Worm (Caenorhabditis elegans) whole organism, L4 larva: ENCODE measurements around the gene ucp-4.

Experiments used
- D1046.2 ChIP-seq: fragments of 200-800 bp; sonication (Bioruptor generic); IDR thresholded peaks from 2 replicates; pipeline ENCODE4 v1.3.6; 2022; ENCODE audit warnings: missing genetic modification characterization, missing compliant biosample characterization
- F44E2.7 ChIP-seq: fragments of 200-800 bp; sonication (Bioruptor generic); IDR thresholded peaks from 2 replicates; pipeline ENCODE4 v2.1.2; 2022; ENCODE audit warnings: missing genetic modification characterization, missing compliant biosample characterization
- Y105C5A.15 ChIP-seq: fragments of 200-800 bp; sonication (Bioruptor generic); IDR thresholded peaks from 2 replicates; pipeline ENCODE4 v1.3.6; 2022; ENCODE audit warnings: missing genetic modification characterization, missing compliant biosample characterization
- ZK546.5 ChIP-seq, 2 experiments: sonication (generic microtip); optimal IDR thresholded peaks; 2 replicates each; lab custom pipeline; 2017; ENCODE audit warnings: missing biosample characterization in 2 of 2, missing genetic modification characterization in 2 of 2
- ceh-20 ChIP-seq: fragments of 200-800 bp; sonication (Bioruptor generic); IDR thresholded peaks from 2 replicates; pipeline ENCODE4 v1.3.6; 2022; ENCODE audit warnings: missing genetic modification reagents, missing genetic modification characterization, missing compliant biosample characterization
- ceh-28 ChIP-seq: fragments of 150-350 bp; optimal IDR thresholded peaks from 2 replicates; lab custom pipeline; 2014; ENCODE audit warnings: missing biosample characterization, missing genetic modification reagents, missing genetic modification characterization
- cey-2 ChIP-seq: sonication (generic microtip); optimal IDR thresholded peaks from 3 replicates; lab custom pipeline; 2017; ENCODE audit warnings: missing genetic modification characterization, mild to moderate bottlenecking, missing compliant biosample characterization, antibody characterized with exemption, borderline replicate concordance; ENCODE audit not compliant: insufficient read depth
- ctbp-1 ChIP-seq: fragments of 200-800 bp; sonication (Bioruptor generic); IDR thresholded peaks from 2 replicates; pipeline ENCODE4 v1.3.6; 2022; ENCODE audit warnings: missing genetic modification reagents, missing genetic modification characterization, missing compliant biosample characterization
- daf-12 ChIP-seq: fragments of 150-350 bp; optimal IDR thresholded peaks from 2 replicates; lab custom pipeline; 2014; ENCODE audit warnings: missing biosample characterization, missing genetic modification reagents, missing genetic modification characterization
- daf-16 ChIP-seq, 3 experiments: sonication (generic microtip); optimal IDR thresholded peaks; 2 replicates each; lab custom pipeline; 2016 to 2017; ENCODE audit warnings: missing genetic modification characterization in 3 of 3, missing genetic modification reagents in 3 of 3, mild to moderate bottlenecking in 2 of 3, missing compliant biosample characterization in 2 of 3, missing biosample characterization in 1 of 3, moderate library complexity in 1 of 3
- daf-19 ChIP-seq: fragments of 200-800 bp; sonication (Bioruptor generic); conservative IDR thresholded peaks from 2 replicates; pipeline ENCODE4 v1.3.6; 2022; ENCODE audit warnings: missing genetic modification characterization, missing compliant biosample characterization
- dve-1 ChIP-seq: sonication (generic microtip); optimal IDR thresholded peaks from 2 replicates; lab custom pipeline; 2017; ENCODE audit warnings: antibody characterized with exemption, mild to moderate bottlenecking, missing genetic modification characterization, missing compliant biosample characterization; ENCODE audit not compliant: insufficient read depth
- egl-27 ChIP-seq: sonication (generic microtip); optimal IDR thresholded peaks from 3 replicates; lab custom pipeline; 2017; ENCODE audit warnings: missing biosample characterization, missing genetic modification reagents, missing genetic modification characterization
- egl-43 ChIP-seq: fragments of 200-800 bp; sonication (Bioruptor generic); IDR thresholded peaks from 2 replicates; pipeline ENCODE4 v1.3.6; 2022; ENCODE audit warnings: missing genetic modification reagents, missing genetic modification characterization, missing compliant biosample characterization
- hif-1 ChIP-seq, 2 experiments: sonication (generic microtip); optimal IDR thresholded peaks; 2 replicates each; lab custom pipeline; 2016 to 2017; ENCODE audit warnings: missing compliant biosample characterization in 2 of 2, missing genetic modification characterization in 2 of 2, missing genetic modification reagents in 2 of 2, missing genotype in 2 of 2, mild to moderate bottlenecking in 1 of 2
- hmg-1.1 ChIP-seq: fragments of 200-800 bp; sonication (Bioruptor generic); IDR thresholded peaks from 2 replicates; pipeline ENCODE4 v1.3.6; 2022; ENCODE audit warnings: missing genetic modification reagents, missing genetic modification characterization, missing compliant biosample characterization
- jun-1 ChIP-seq: fragments of 150-350 bp; optimal IDR thresholded peaks from 2 replicates; lab custom pipeline; 2014; ENCODE audit warnings: missing biosample characterization, missing genetic modification reagents, missing genetic modification characterization
- lin-13 ChIP-seq: fragments of 150-350 bp; optimal IDR thresholded peaks from 2 replicates; lab custom pipeline; 2014; ENCODE audit warnings: missing biosample characterization, missing genetic modification reagents, missing genetic modification characterization
- lin-29 ChIP-seq: fragments of 200-800 bp; sonication (Bioruptor generic); IDR thresholded peaks from 2 replicates; pipeline ENCODE4 v1.3.6; 2022; ENCODE audit warnings: missing genetic modification reagents, missing genetic modification characterization, missing compliant biosample characterization
- lin-38 ChIP-seq: fragments of 200-800 bp; sonication (Bioruptor generic); IDR thresholded peaks from 2 replicates; pipeline ENCODE4 v1.3.6; 2022; ENCODE audit warnings: missing genetic modification reagents, missing genetic modification characterization, missing compliant biosample characterization
- mdt-29 ChIP-seq: fragments of 200-800 bp; sonication (Bioruptor generic); IDR thresholded peaks from 2 replicates; pipeline ENCODE4 v1.3.6; 2022; ENCODE audit warnings: missing genetic modification reagents, missing genetic modification characterization, missing compliant biosample characterization
- nhr-10 ChIP-seq: fragments of 150-350 bp; optimal IDR thresholded peaks from 2 replicates; lab custom pipeline; 2014; ENCODE audit warnings: missing biosample characterization, missing genetic modification characterization
- nhr-111 ChIP-seq: fragments of 200-800 bp; sonication (Bioruptor generic); optimal IDR thresholded peaks from 2 replicates; lab custom pipeline; 2018; ENCODE audit warnings: mild to moderate bottlenecking, missing genetic modification characterization, missing compliant biosample characterization
- nhr-25 ChIP-seq: sonication (generic microtip); optimal IDR thresholded peaks from 2 replicates; lab custom pipeline; 2017; ENCODE audit warnings: missing genetic modification characterization, mild to moderate bottlenecking, missing compliant biosample characterization, antibody characterized with exemption, moderate library complexity, borderline replicate concordance; ENCODE audit not compliant: insufficient read depth
- nhr-28 ChIP-seq: fragments of 150-350 bp; optimal IDR thresholded peaks from 2 replicates; lab custom pipeline; 2014; ENCODE audit warnings: missing biosample characterization, missing genetic modification characterization
- nhr-41 ChIP-seq: fragments of 200-800 bp; sonication (Bioruptor generic); IDR thresholded peaks from 2 replicates; pipeline ENCODE4 v1.3.6; 2022; ENCODE audit warnings: missing genetic modification reagents, missing genetic modification characterization, missing compliant biosample characterization
- nhr-48 ChIP-seq: sonication (generic microtip); optimal IDR thresholded peaks from 2 replicates; lab custom pipeline; 2016; ENCODE audit warnings: mild to moderate bottlenecking, missing genetic modification characterization, missing compliant biosample characterization
- nhr-76 ChIP-seq: fragments of 150-350 bp; optimal IDR thresholded peaks from 2 replicates; lab custom pipeline; 2014; ENCODE audit warnings: missing biosample characterization, missing genetic modification characterization
- php-3 ChIP-seq: fragments of 200-800 bp; sonication (Bioruptor generic); IDR thresholded peaks from 2 replicates; pipeline ENCODE4 v1.3.6; 2022; ENCODE audit warnings: missing genetic modification reagents, missing genetic modification characterization, missing compliant biosample characterization
- sdz-12 ChIP-seq: fragments of 200-800 bp; sonication (Bioruptor generic); optimal IDR thresholded peaks from 2 replicates; lab custom pipeline; 2018; ENCODE audit warnings: mild to moderate bottlenecking, missing genetic modification characterization, missing compliant biosample characterization
- skn-1 ChIP-seq: fragments of 150-350 bp; optimal IDR thresholded peaks from 2 replicates; lab custom pipeline; 2014; ENCODE audit warnings: missing biosample characterization, missing genetic modification characterization
- spr-3 ChIP-seq: fragments of 200-800 bp; sonication (Bioruptor generic); optimal IDR thresholded peaks from 2 replicates; lab custom pipeline; 2018; ENCODE audit warnings: mild to moderate bottlenecking, missing genetic modification characterization, missing compliant biosample characterization
- tag-97 ChIP-seq: fragments of 200-800 bp; sonication (Bioruptor generic); IDR thresholded peaks from 2 replicates; pipeline ENCODE4 v1.3.6; 2022; ENCODE audit warnings: missing genetic modification characterization, missing compliant biosample characterization
- tra-1 ChIP-seq: fragments of 200-800 bp; sonication (Bioruptor generic); IDR thresholded peaks from 2 replicates; pipeline ENCODE4 v1.3.6; 2022; ENCODE audit warnings: missing genetic modification reagents, missing genetic modification characterization, missing compliant biosample characterization
- unc-39 ChIP-seq: sonication (generic microtip); optimal IDR thresholded peaks from 2 replicates; lab custom pipeline; 2017; ENCODE audit warnings: missing biosample characterization, missing genetic modification characterization
- zfp-3 ChIP-seq: fragments of 200-800 bp; sonication (Bioruptor generic); conservative IDR thresholded peaks from 2 replicates; pipeline ENCODE4 v1.3.6; 2022; ENCODE audit warnings: missing genetic modification reagents, missing genetic modification characterization, missing compliant biosample characterization
- zip-11 ChIP-seq: fragments of 200-800 bp; sonication (Bioruptor generic); IDR thresholded peaks from 2 replicates; pipeline ENCODE4 v1.3.6; 2022; ENCODE audit warnings: missing genetic modification characterization, missing compliant biosample characterization
- zip-2 ChIP-seq: fragments of 150-350 bp; optimal IDR thresholded peaks from 2 replicates; lab custom pipeline; 2014; ENCODE audit warnings: missing biosample characterization, missing genetic modification characterization
- ztf-7 ChIP-seq: fragments of 150-350 bp; optimal IDR thresholded peaks from 2 replicates; lab custom pipeline; 2014; ENCODE audit warnings: missing biosample characterization, missing genetic modification characterization

The ucp-4 gene

ce11 chrV:9343629-9344624, 9.8 kb downstream of the ucp-4 start, which contains the start of gene tos-1 (continued):
- peak; percentile 98 for TF ChIP-seq tra-1 (GFP tag; lab: Robert Waterston, UW)
- peak; percentile 79; the same call in 1 of the 2 replicates for TF ChIP-seq nhr-41
- TF ChIP-seq hmg-1.1 (GFP tag; lab: Robert Waterston, UW), result peak; percentile 98
- TF ChIP-seq Y105C5A.15 (GFP tag; lab: Robert Waterston, UW), result no peak
- peak; percentile 65 for TF ChIP-seq nhr-76
- TF ChIP-seq hif-1 (tag; optimal IDR thresholded peaks at IDR 0.05; lab: Kevin White, UChicago), result peak; percentile 92 to 96
- peak; percentile 68 to 95 for TF ChIP-seq daf-16 (GFP tag; optimal IDR thresholded peaks at IDR 0.05; lab: Kevin White, UChicago)
- peak; percentile 74 for TF ChIP-seq daf-16 (tag; optimal IDR thresholded peaks at IDR 0.05; lab: Kevin White, UChicago)
- TF ChIP-seq tag-97, result no peak
- peak; percentile 94 for TF ChIP-seq jun-1 (tag; lab: Kevin White, UChicago)
- no peak for TF ChIP-seq egl-27 (tag; lab: Kevin White, UChicago)
- TF ChIP-seq nhr-25, result peak; percentile 96
- TF ChIP-seq F44E2.7, result no peak
- TF ChIP-seq zfp-3 (GFP tag; lab: Robert Waterston, UW), result peak; percentile 98
- TF ChIP-seq sdz-12, result peak; percentile 51
- TF ChIP-seq spr-3 (GFP tag; lab: Kevin White, UChicago), result peak; percentile 85
- peak in 1 of 2 experiments; percentile 56 for TF ChIP-seq ZK546.5 (tag; optimal IDR thresholded peaks at IDR 0.05; lab: Kevin White, UChicago)
- TF ChIP-seq zip-2 (tag; lab: Kevin White, UChicago), result peak; percentile 28
- peak; percentile 100 for TF ChIP-seq ceh-20 (GFP tag; lab: Robert Waterston, UW)
- peak; percentile 94 for TF ChIP-seq nhr-10 (tag; lab: Kevin White, UChicago)
- peak; percentile 97 for TF ChIP-seq ctbp-1 (GFP tag; lab: Robert Waterston, UW)
- TF ChIP-seq php-3 (GFP tag; lab: Robert Waterston, UW), result peak; percentile 94
- peak; percentile 63 for TF ChIP-seq unc-39 (tag; lab: Kevin White, UChicago)
- peak; percentile 87 for TF ChIP-seq daf-19 (GFP tag; lab: Robert Waterston, UW)
- peak; percentile 91 for TF ChIP-seq lin-29 (GFP tag; lab: Robert Waterston, UW)
- TF ChIP-seq D1046.2 (GFP tag; lab: Robert Waterston, UW), result peak; percentile 90; the same call in 1 of the 2 replicates
- TF ChIP-seq ceh-28 (tag; lab: Kevin White, UChicago), result peak; percentile 84
- TF ChIP-seq lin-38 (GFP tag; lab: Robert Waterston, UW), result peak; percentile 84
- no peak for TF ChIP-seq zip-11 (GFP tag; lab: Robert Waterston, UW)
- no peak for TF ChIP-seq egl-43 (GFP tag; lab: Robert Waterston, UW)
- no peak for TF ChIP-seq daf-12 (tag; lab: Kevin White, UChicago)
- TF ChIP-seq dve-1, result peak; percentile 95
- no peak for TF ChIP-seq nhr-111 (GFP tag; lab: Kevin White, UChicago)
- TF ChIP-seq cey-2 (tag; lab: Kevin White, UChicago), result peak; percentile 43
- no peak for TF ChIP-seq skn-1 (tag; lab: Kevin White, UChicago)
- peak; percentile 98 for TF ChIP-seq mdt-29 (GFP tag; lab: Robert Waterston, UW)
- TF ChIP-seq nhr-28, result peak; percentile 97
- peak; percentile 80 for TF ChIP-seq ztf-7 (tag; lab: Kevin White, UChicago)
- peak; percentile 91 for TF ChIP-seq lin-13 (GFP tag; lab: Kevin White, UChicago)
- peak; percentile 97 for TF ChIP-seq nhr-48 (tag; lab: Kevin White, UChicago)
- TF ChIP-seq, all 104 proteins: peak for 83
